Worm (Caenorhabditis elegans) whole organism, young adult: ENCODE measurements around the gene ztf-22.
"Not testable (repeated sequence)": the region's sequence is repeated elsewhere in the genome, so short reads cannot be mapped to it uniquely, and the experiment has no call there.

Experiments
- B0019.2 ChIP-seq: fragments of 200-800 bp; sonication (Bioruptor generic); conservative IDR thresholded peaks from 2 replicates; pipeline ENCODE4 v1.3.6; 2022; ENCODE audit warnings: missing genetic modification reagents, missing genetic modification characterization, missing compliant biosample characterization
- B0261.1 ChIP-seq: sonication (generic microtip); optimal IDR thresholded peaks from 2 replicates; lab custom pipeline; 2016; ENCODE audit warnings: mild to moderate bottlenecking, missing genetic modification characterization, moderate library complexity, missing compliant biosample characterization
- D2030.7 ChIP-seq: fragments of 200-800 bp; sonication (Bioruptor generic); IDR thresholded peaks from 2 replicates; pipeline ENCODE4 v1.3.6; 2022; ENCODE audit warnings: missing genetic modification reagents, missing genetic modification characterization, missing compliant biosample characterization
- F49E8.2 ChIP-seq: sonication (generic microtip); optimal IDR thresholded peaks from 3 replicates; lab custom pipeline; 2017; ENCODE audit warnings: missing genetic modification characterization, mild to moderate bottlenecking, missing compliant biosample characterization, antibody characterized with exemption, moderate library complexity; ENCODE audit not compliant: insufficient read depth
- F52B5.7 ChIP-seq: sonication (generic microtip); optimal IDR thresholded peaks from 2 replicates; lab custom pipeline; 2016; ENCODE audit warnings: mild to moderate bottlenecking, missing genetic modification characterization, missing compliant biosample characterization
- F55B11.4 ChIP-seq: sonication (generic microtip); optimal IDR thresholded peaks from 2 replicates; lab custom pipeline; 2016; ENCODE audit warnings: missing compliant biosample characterization, missing genetic modification characterization, borderline replicate concordance; ENCODE audit not compliant: insufficient read depth
- K11D2.4 ChIP-seq: fragments of 200-800 bp; sonication (Bioruptor generic); IDR thresholded peaks from 2 replicates; pipeline ENCODE4 v1.3.6; 2022; ENCODE audit warnings: missing genetic modification reagents, missing genetic modification characterization, missing compliant biosample characterization
- K12H6.12 ChIP-seq: fragments of 200-800 bp; sonication (Bioruptor generic); optimal IDR thresholded peaks from 2 replicates; lab custom pipeline; 2018; ENCODE audit warnings: mild to moderate bottlenecking, missing genetic modification characterization, missing compliant biosample characterization
- T07F8.4 ChIP-seq: sonication (generic microtip); optimal IDR thresholded peaks from 2 replicates; lab custom pipeline; 2016; ENCODE audit warnings: mild to moderate bottlenecking, missing genetic modification characterization, moderate library complexity, missing compliant biosample characterization
- ZK185.1 ChIP-seq: sonication (generic microtip); optimal IDR thresholded peaks from 2 replicates; lab custom pipeline; 2016; ENCODE audit warnings: mild to moderate bottlenecking, missing genetic modification characterization, missing compliant biosample characterization; ENCODE audit not compliant: poor library complexity, severe bottlenecking
- aptf-2 ChIP-seq: fragments of 200-800 bp; sonication (Bioruptor generic); conservative IDR thresholded peaks from 2 replicates; pipeline ENCODE4 v1.3.6; 2022; ENCODE audit warnings: missing genetic modification reagents, missing genetic modification characterization, missing compliant biosample characterization
- atf-7 ChIP-seq: sonication (generic microtip); optimal IDR thresholded peaks from 2 replicates; lab custom pipeline; 2017; ENCODE audit warnings: mild to moderate bottlenecking, missing genetic modification characterization, missing compliant biosample characterization
- attf-5 ChIP-seq: fragments of 200-800 bp; sonication (Bioruptor generic); optimal IDR thresholded peaks from 2 replicates; lab custom pipeline; 2018; ENCODE audit warnings: mild to moderate bottlenecking, missing genetic modification characterization, missing compliant biosample characterization
- ceh-58 ChIP-seq: fragments of 200-800 bp; sonication (Bioruptor generic); IDR thresholded peaks from 2 replicates; pipeline ENCODE4 v1.3.6; 2022; ENCODE audit warnings: missing genetic modification characterization, missing compliant biosample characterization
- dox-1 ChIP-seq: fragments of 200-800 bp; sonication (Bioruptor generic); IDR thresholded peaks from 2 replicates; pipeline ENCODE4 v1.3.6; 2022; ENCODE audit warnings: missing genetic modification reagents, missing genetic modification characterization, missing compliant biosample characterization
- dpff-1 ChIP-seq: sonication (generic microtip); optimal IDR thresholded peaks from 2 replicates; lab custom pipeline; 2017; ENCODE audit warnings: mild to moderate bottlenecking, missing genetic modification characterization, missing compliant biosample characterization
- dpl-1 ChIP-seq: fragments of 150-350 bp; optimal IDR thresholded peaks from 2 replicates; lab custom pipeline; 2014; ENCODE audit warnings: missing biosample characterization, missing genetic modification reagents, missing genetic modification characterization
- egl-18 ChIP-seq: fragments of 200-800 bp; sonication (Bioruptor generic); IDR thresholded peaks from 2 replicates; pipeline ENCODE4 v1.3.6; 2022; ENCODE audit warnings: missing genetic modification reagents, missing genetic modification characterization, missing compliant biosample characterization
- egrh-3 ChIP-seq: fragments of 200-800 bp; sonication (Bioruptor generic); IDR thresholded peaks from 2 replicates; pipeline ENCODE4 v1.3.6; 2022; ENCODE audit warnings: missing genetic modification reagents, missing genetic modification characterization, missing compliant biosample characterization
- gei-17 ChIP-seq: fragments of 200-800 bp; sonication (Bioruptor generic); optimal IDR thresholded peaks from 2 replicates; lab custom pipeline; 2018; ENCODE audit warnings: mild to moderate bottlenecking, missing genetic modification characterization, missing compliant biosample characterization
- hlh-12 ChIP-seq: sonication (generic microtip); optimal IDR thresholded peaks from 2 replicates; lab custom pipeline; 2016; ENCODE audit warnings: missing genetic modification characterization, missing compliant biosample characterization
- hmg-1.2 ChIP-seq: fragments of 200-800 bp; sonication (Bioruptor generic); IDR thresholded peaks from 2 replicates; pipeline ENCODE4 v1.3.6; 2022; ENCODE audit warnings: missing genetic modification reagents, missing genetic modification characterization, missing compliant biosample characterization
- hsf-1 ChIP-seq: fragments of 200-800 bp; sonication (Bioruptor generic); IDR thresholded peaks from 2 replicates; pipeline ENCODE4 v1.3.6; 2022; ENCODE audit warnings: missing genetic modification reagents, missing genetic modification characterization, missing compliant biosample characterization
- lag-1 ChIP-seq: fragments of 200-800 bp; sonication (Bioruptor generic); IDR thresholded peaks from 2 replicates; pipeline ENCODE4 v1.3.6; 2022; ENCODE audit warnings: missing genetic modification reagents, missing genetic modification characterization, missing compliant biosample characterization
- let-607 ChIP-seq, 2 experiments: fragments of 200-800 bp in 1 of 2; sonication (Bioruptor generic) in 1 of 2; sonication (generic microtip) in 1 of 2; optimal IDR thresholded peaks; 2 replicates each; lab custom pipeline; 2016 to 2018; ENCODE audit warnings: mild to moderate bottlenecking in 2 of 2, missing compliant biosample characterization in 2 of 2, missing genetic modification characterization in 2 of 2, moderate library complexity in 2 of 2, missing genotype in 1 of 2
- mel-28 ChIP-seq: sonication (generic microtip); optimal IDR thresholded peaks from 2 replicates; lab custom pipeline; 2016; ENCODE audit warnings: borderline replicate concordance, mild to moderate bottlenecking, missing genetic modification characterization, missing compliant biosample characterization
- nfya-2 ChIP-seq: fragments of 200-800 bp; sonication (Bioruptor generic); IDR thresholded peaks from 2 replicates; pipeline ENCODE4 v1.3.6; 2022; ENCODE audit warnings: missing genetic modification reagents, missing genetic modification characterization, missing compliant biosample characterization
- nhr-120 ChIP-seq: fragments of 200-800 bp; sonication (Bioruptor generic); IDR thresholded peaks from 2 replicates; pipeline ENCODE4 v1.3.6; 2022; ENCODE audit warnings: missing genetic modification characterization, missing compliant biosample characterization
- nhr-90 ChIP-seq: sonication (generic microtip); optimal IDR thresholded peaks from 2 replicates; lab custom pipeline; 2016; ENCODE audit warnings: missing genotype, mild to moderate bottlenecking, missing genetic modification characterization, missing compliant biosample characterization
- repo-1 ChIP-seq: sonication (generic microtip); optimal IDR thresholded peaks from 2 replicates; lab custom pipeline; 2017; ENCODE audit warnings: mild to moderate bottlenecking, missing genetic modification characterization, missing compliant biosample characterization
- rpc-1 ChIP-seq, 2 experiments: fragments of 150-350 bp in 1 of 2; sonication (generic microtip) in 1 of 2; optimal IDR thresholded peaks; 2 replicates each; lab custom pipeline; 2014 to 2018; ENCODE audit warnings: missing biosample characterization in 1 of 2, missing genetic modification characterization in 1 of 2, missing genetic modification reagents in 1 of 2, missing genotype in 1 of 2
- sdz-38 ChIP-seq: sonication (generic microtip); optimal IDR thresholded peaks from 2 replicates; lab custom pipeline; 2016; ENCODE audit warnings: missing genotype, missing genetic modification characterization, missing compliant biosample characterization
- snpc-1.3 ChIP-seq: sonication (generic microtip); optimal IDR thresholded peaks from 2 replicates; lab custom pipeline; 2017; ENCODE audit warnings: missing genetic modification characterization, mild to moderate bottlenecking, missing compliant biosample characterization, antibody characterized with exemption, moderate library complexity, missing genotype, missing genetic modification reagents; ENCODE audit not compliant: insufficient read depth
- somi-1 ChIP-seq: fragments of 200-800 bp; sonication (Bioruptor generic); optimal IDR thresholded peaks from 2 replicates; lab custom pipeline; 2018; ENCODE audit warnings: mild to moderate bottlenecking, missing genetic modification characterization, missing compliant biosample characterization
- tbp1 ChIP-seq: fragments of 200-800 bp; sonication (Bioruptor generic); optimal IDR thresholded peaks from 2 replicates; lab custom pipeline; 2018; ENCODE audit warnings: mild to moderate bottlenecking, missing genetic modification characterization, missing compliant biosample characterization
- tlf-1 ChIP-seq: fragments of 200-800 bp; sonication (Bioruptor generic); optimal IDR thresholded peaks from 2 replicates; lab custom pipeline; 2018; ENCODE audit warnings: mild to moderate bottlenecking, missing genetic modification characterization, missing compliant biosample characterization
- unc-130 ChIP-seq: sonication (generic microtip); optimal IDR thresholded peaks from 2 replicates; lab custom pipeline; 2016; ENCODE audit warnings: missing genetic modification reagents, missing genetic modification characterization, missing compliant biosample characterization
- zim-3 ChIP-seq: sonication (generic microtip); optimal IDR thresholded peaks from 2 replicates; lab custom pipeline; 2017; ENCODE audit warnings: mild to moderate bottlenecking, missing genetic modification characterization, moderate library complexity, missing compliant biosample characterization
- ztf-3 ChIP-seq: fragments of 200-800 bp; sonication (Bioruptor generic); optimal IDR thresholded peaks from 2 replicates; lab custom pipeline; 2018; ENCODE audit warnings: mild to moderate bottlenecking, missing genetic modification characterization, missing compliant biosample characterization
- ztf-6 ChIP-seq: fragments of 200-800 bp; sonication (Bioruptor generic); IDR thresholded peaks from 2 replicates; pipeline ENCODE4 v1.3.6; 2022; ENCODE audit warnings: missing genetic modification reagents, missing genetic modification characterization, missing compliant biosample characterization

ztf-22 gene

ce11 chrII:13315637-13316523, 30.3 kb upstream of the ztf-22 start:
- TF ChIP-seq let-607 (tag; optimal IDR thresholded peaks at IDR 0.05; lab: Kevin White, UChicago) (no peak), atf-7 (no peak), sdz-38 (tag; lab: Kevin White, UChicago) (no peak), lag-1 (GFP tag; lab: Robert Waterston, UW) (no peak), zim-3 (tag; lab: Kevin White, UChicago) (no peak), ztf-6 (GFP tag; lab: Robert Waterston, UW) (no peak), F49E8.2 (tag; lab: Kevin White, UChicago) (no peak), ceh-58 (GFP tag; lab: Robert Waterston, UW) (no peak)
- TF ChIP-seq, all 124 proteins: peak for 0

ce11 chrII:13310230-13310629, 24.6 kb upstream of the ztf-22 start:
- TF ChIP-seq egrh-3 (GFP tag; lab: Robert Waterston, UW) (no peak), aptf-2 (no peak), dpl-1 (GFP tag; lab: Kevin White, UChicago) (no peak), ztf-3 (no peak), F55B11.4 (no peak), tbp1 (GFP tag; lab: Kevin White, UChicago) (no peak), K12H6.12 (tag; lab: Kevin White, UChicago) (no peak), nfya-2 (GFP tag; lab: Robert Waterston, UW) (no peak), unc-130 (GFP tag; lab: Kevin White, UChicago) (no peak), let-607 (tag; optimal IDR thresholded peaks at IDR 0.05; lab: Kevin White, UChicago) (no peak), tlf-1 (no peak), hlh-12 (no peak), K11D2.4 (GFP tag; lab: Robert Waterston, UW) (no peak), attf-5 (GFP tag; lab: Kevin White, UChicago) (no peak), D2030.7 (no peak)

ce11 chrII:13308990-13309389, 23.4 kb upstream of the ztf-22 start, which contains the start of gene faxc-2:
Gene faxc-2, plus strand, starts transcription at chrII:13309290.
- not testable (repeated sequence) for TF ChIP-seq gei-17 (GFP tag; lab: Kevin White, UChicago); lag-1 (GFP tag; lab: Robert Waterston, UW); B0261.1 (tag; lab: Kevin White, UChicago)

ce11 chrII:13304339-13304938, 18.8 kb upstream of the ztf-22 start:
- TF ChIP-seq rpc-1 (optimal IDR thresholded peaks at IDR 0.05; lab: Kevin White, UChicago), result no peak
- TF ChIP-seq rpc-1 (tag; optimal IDR thresholded peaks at IDR 0.05; lab: Kevin White, UChicago), result no peak
- no peak for TF ChIP-seq B0261.1 (tag; lab: Kevin White, UChicago)
- TF ChIP-seq dox-1, result 0 out of 2 replicates have a peak, but pooled peaks have one; percentile 11
- no peak for TF ChIP-seq snpc-1.3 (tag; lab: Kevin White, UChicago)
- TF ChIP-seq F52B5.7 (tag; lab: Kevin White, UChicago), result no peak
- no peak for TF ChIP-seq B0019.2 (GFP tag; lab: Robert Waterston, UW)
- TF ChIP-seq somi-1 (GFP tag; lab: Kevin White, UChicago), result no peak
- no peak for TF ChIP-seq tlf-1
- TF ChIP-seq T07F8.4, result no peak
- no peak for TF ChIP-seq ZK185.1
- no peak for TF ChIP-seq hsf-1
- TF ChIP-seq nhr-120, result no peak
- TF ChIP-seq egl-18 (GFP tag; lab: Robert Waterston, UW), result 0 out of 2 replicates have a peak, but pooled peaks have one; percentile 41
- TF ChIP-seq nhr-90 (tag; lab: Kevin White, UChicago), result no peak
- TF ChIP-seq repo-1 (tag; lab: Kevin White, UChicago), result no peak
- no peak for TF ChIP-seq F55B11.4
- TF ChIP-seq mel-28 (tag; lab: Kevin White, UChicago), result no peak
- peak; percentile 37; the same call in 1 of the 2 replicates for TF ChIP-seq hmg-1.2
- TF ChIP-seq dpff-1 (tag; lab: Kevin White, UChicago), result no peak
- no peak for TF ChIP-seq F49E8.2 (tag; lab: Kevin White, UChicago)
